Worm (Caenorhabditis elegans) whole organism, L4 larva: ENCODE data around the gene Y77E11A.23.

ENCODE experiments used
- D1046.2 ChIP-seq: fragments of 200-800 bp; sonication (Bioruptor generic); IDR thresholded peaks from 2 replicates; pipeline ENCODE4 v1.3.6; 2022; ENCODE audit warnings: missing genetic modification characterization, missing compliant biosample characterization
- F49E8.2 ChIP-seq: sonication (generic microtip); optimal IDR thresholded peaks from 2 replicates; lab custom pipeline; 2016; ENCODE audit warnings: missing compliant biosample characterization, mild to moderate bottlenecking, missing genetic modification characterization, borderline replicate concordance
- Y105C5A.15 ChIP-seq: fragments of 200-800 bp; sonication (Bioruptor generic); IDR thresholded peaks from 2 replicates; pipeline ENCODE4 v1.3.6; 2022; ENCODE audit warnings: missing genetic modification characterization, missing compliant biosample characterization
- Y5F2A.4 ChIP-seq: fragments of 200-800 bp; sonication (Bioruptor generic); optimal IDR thresholded peaks from 2 replicates; lab custom pipeline; 2018; ENCODE audit warnings: mild to moderate bottlenecking, missing genetic modification characterization, missing compliant biosample characterization
- Y75B8A.6 ChIP-seq: fragments of 200-800 bp; sonication (Bioruptor generic); IDR thresholded peaks from 2 replicates; pipeline ENCODE4 v1.3.6; 2022; ENCODE audit warnings: missing genetic modification reagents, missing genetic modification characterization, missing compliant biosample characterization
- arid-1 ChIP-seq: fragments of 200-800 bp; sonication (Bioruptor generic); conservative IDR thresholded peaks from 2 replicates; pipeline ENCODE4 v1.3.6; 2022; ENCODE audit warnings: missing genetic modification reagents, missing genetic modification characterization, missing compliant biosample characterization
- attf-4 ChIP-seq: sonication (generic microtip); optimal IDR thresholded peaks from 3 replicates; lab custom pipeline; 2017; ENCODE audit warnings: missing biosample characterization, missing genetic modification characterization
- ceh-28 ChIP-seq: fragments of 150-350 bp; optimal IDR thresholded peaks from 2 replicates; lab custom pipeline; 2014; ENCODE audit warnings: missing biosample characterization, missing genetic modification reagents, missing genetic modification characterization
- ceh-32 ChIP-seq: sonication (generic microtip); optimal IDR thresholded peaks from 2 replicates; lab custom pipeline; 2016; ENCODE audit warnings: mild to moderate bottlenecking, missing genetic modification characterization, missing compliant biosample characterization; ENCODE audit not compliant: poor library complexity
- ceh-62 ChIP-seq: sonication (generic microtip); optimal IDR thresholded peaks from 2 replicates; lab custom pipeline; 2017; ENCODE audit warnings: missing biosample characterization, missing genetic modification characterization
- ceh-82 ChIP-seq: sonication (generic microtip); optimal IDR thresholded peaks from 2 replicates; lab custom pipeline; 2017; ENCODE audit warnings: missing biosample characterization, missing genetic modification characterization
- ces-1 ChIP-seq: fragments of 150-350 bp; sonication (generic microtip); optimal IDR thresholded peaks from 4 replicates; lab custom pipeline; 2014; ENCODE audit warnings: missing biosample characterization, missing genetic modification reagents, missing genetic modification characterization
- daf-12 ChIP-seq: fragments of 150-350 bp; optimal IDR thresholded peaks from 2 replicates; lab custom pipeline; 2014; ENCODE audit warnings: missing biosample characterization, missing genetic modification reagents, missing genetic modification characterization
- daf-16 ChIP-seq, 3 experiments: sonication (generic microtip); optimal IDR thresholded peaks; 2 replicates each; lab custom pipeline; 2016 to 2017; ENCODE audit warnings: missing genetic modification characterization in 3 of 3, missing genetic modification reagents in 3 of 3, mild to moderate bottlenecking in 2 of 3, missing compliant biosample characterization in 2 of 3, missing biosample characterization in 1 of 3, moderate library complexity in 1 of 3
- daf-19 ChIP-seq: fragments of 200-800 bp; sonication (Bioruptor generic); conservative IDR thresholded peaks from 2 replicates; pipeline ENCODE4 v1.3.6; 2022; ENCODE audit warnings: missing genetic modification characterization, missing compliant biosample characterization
- daf-8 ChIP-seq: fragments of 200-800 bp; sonication (Bioruptor generic); IDR thresholded peaks from 2 replicates; pipeline ENCODE4 v1.3.6; 2022; ENCODE audit warnings: missing genetic modification characterization, missing compliant biosample characterization
- dmd-6 ChIP-seq: fragments of 200-800 bp; sonication (Bioruptor generic); IDR thresholded peaks from 2 replicates; pipeline ENCODE4 v1.3.6; 2022; ENCODE audit warnings: missing genetic modification reagents, missing genetic modification characterization, missing compliant biosample characterization
- duxl-1 ChIP-seq: sonication (generic microtip); optimal IDR thresholded peaks from 2 replicates; lab custom pipeline; 2016; ENCODE audit warnings: mild to moderate bottlenecking, missing genetic modification characterization, moderate library complexity, missing compliant biosample characterization; ENCODE audit not compliant: poor library complexity
- dve-1 ChIP-seq: sonication (generic microtip); optimal IDR thresholded peaks from 2 replicates; lab custom pipeline; 2017; ENCODE audit warnings: antibody characterized with exemption, mild to moderate bottlenecking, missing genetic modification characterization, missing compliant biosample characterization; ENCODE audit not compliant: insufficient read depth
- hif-1 ChIP-seq, 2 experiments: sonication (generic microtip); optimal IDR thresholded peaks; 2 replicates each; lab custom pipeline; 2016 to 2017; ENCODE audit warnings: missing compliant biosample characterization in 2 of 2, missing genetic modification characterization in 2 of 2, missing genetic modification reagents in 2 of 2, missing genotype in 2 of 2, mild to moderate bottlenecking in 1 of 2
- lin-29 ChIP-seq: fragments of 200-800 bp; sonication (Bioruptor generic); IDR thresholded peaks from 2 replicates; pipeline ENCODE4 v1.3.6; 2022; ENCODE audit warnings: missing genetic modification reagents, missing genetic modification characterization, missing compliant biosample characterization
- lsy-2 ChIP-seq, 2 experiments: fragments of 150-350 bp in 1 of 2; sonication (generic microtip) in 1 of 2; optimal IDR thresholded peaks; 2 replicates each; lab custom pipeline; 2014 to 2017; ENCODE audit warnings: missing biosample characterization in 2 of 2, missing genetic modification characterization in 2 of 2
- mep-1 ChIP-seq: fragments of 150-350 bp; sonication (generic microtip); optimal IDR thresholded peaks from 3 replicates; lab custom pipeline; 2014; ENCODE audit warnings: missing biosample characterization, missing genetic modification characterization
- nhr-10 ChIP-seq: fragments of 150-350 bp; optimal IDR thresholded peaks from 2 replicates; lab custom pipeline; 2014; ENCODE audit warnings: missing biosample characterization, missing genetic modification characterization
- nhr-48 ChIP-seq: sonication (generic microtip); optimal IDR thresholded peaks from 2 replicates; lab custom pipeline; 2016; ENCODE audit warnings: mild to moderate bottlenecking, missing genetic modification characterization, missing compliant biosample characterization
- nhr-6 ChIP-seq: fragments of 150-350 bp; optimal IDR thresholded peaks from 2 replicates; lab custom pipeline; 2014; ENCODE audit warnings: missing biosample characterization, missing genetic modification characterization
- nhr-77 ChIP-seq: fragments of 150-350 bp; optimal IDR thresholded peaks from 2 replicates; lab custom pipeline; 2014; ENCODE audit warnings: missing biosample characterization, missing genetic modification characterization
- php-3 ChIP-seq: fragments of 200-800 bp; sonication (Bioruptor generic); IDR thresholded peaks from 2 replicates; pipeline ENCODE4 v1.3.6; 2022; ENCODE audit warnings: missing genetic modification reagents, missing genetic modification characterization, missing compliant biosample characterization
- sdz-12 ChIP-seq: fragments of 200-800 bp; sonication (Bioruptor generic); optimal IDR thresholded peaks from 2 replicates; lab custom pipeline; 2018; ENCODE audit warnings: mild to moderate bottlenecking, missing genetic modification characterization, missing compliant biosample characterization
- tag-97 ChIP-seq: fragments of 200-800 bp; sonication (Bioruptor generic); IDR thresholded peaks from 2 replicates; pipeline ENCODE4 v1.3.6; 2022; ENCODE audit warnings: missing genetic modification characterization, missing compliant biosample characterization
- unc-39 ChIP-seq: sonication (generic microtip); optimal IDR thresholded peaks from 2 replicates; lab custom pipeline; 2017; ENCODE audit warnings: missing biosample characterization, missing genetic modification characterization
- vab-7 ChIP-seq: fragments of 200-800 bp; sonication (Bioruptor generic); IDR thresholded peaks from 2 replicates; pipeline ENCODE4 v1.3.6; 2022; ENCODE audit warnings: missing genetic modification reagents, missing genetic modification characterization, missing compliant biosample characterization
- zip-2 ChIP-seq: fragments of 150-350 bp; optimal IDR thresholded peaks from 2 replicates; lab custom pipeline; 2014; ENCODE audit warnings: missing biosample characterization, missing genetic modification characterization
- ztf-7 ChIP-seq: fragments of 150-350 bp; optimal IDR thresholded peaks from 2 replicates; lab custom pipeline; 2014; ENCODE audit warnings: missing biosample characterization, missing genetic modification characterization

The Y77E11A.23 gene

ce11 chrIV:1434554-1435089 lies 4.5 kb upstream of the Y77E11A.23 start, which contains the start of gene clp-6:
Gene clp-6 (minus strand): TSS chrIV:1435039.
- no peak for TF ChIP-seq nhr-10 (tag; lab: Kevin White, UChicago)
- TF ChIP-seq ceh-28 (tag; lab: Kevin White, UChicago): peak; percentile 94
- no peak for TF ChIP-seq daf-16 (GFP tag; optimal IDR thresholded peaks at IDR 0.05; lab: Kevin White, UChicago)
- no peak for TF ChIP-seq daf-16 (tag; optimal IDR thresholded peaks at IDR 0.05; lab: Kevin White, UChicago)
- TF ChIP-seq ces-1 (GFP tag; lab: Kevin White, UChicago): no peak
- no peak for TF ChIP-seq sdz-12 (GFP tag; lab: Kevin White, UChicago)
- no peak for TF ChIP-seq Y5F2A.4 (GFP tag; lab: Kevin White, UChicago)
- TF ChIP-seq zip-2 (tag; lab: Kevin White, UChicago): no peak
- TF ChIP-seq Y105C5A.15 (GFP tag; lab: Robert Waterston, UW): no peak

DNA sequence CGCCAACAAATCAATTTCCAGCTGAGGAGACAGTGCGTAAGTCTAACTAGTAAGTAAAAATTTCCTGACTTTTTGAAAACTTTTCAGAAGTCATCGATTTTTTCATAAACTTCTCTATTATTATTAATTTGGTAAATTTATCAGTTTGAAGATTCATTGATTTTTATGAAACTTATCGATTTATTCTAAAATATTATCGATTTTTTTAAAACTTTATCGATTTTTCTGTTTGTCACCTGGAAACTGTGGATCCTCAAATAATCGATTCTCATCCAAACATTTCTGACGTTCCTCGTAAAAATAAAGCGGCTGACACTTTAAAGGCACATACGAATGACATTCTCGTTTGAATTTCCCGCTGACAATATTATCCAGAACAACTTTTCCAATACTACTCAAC lies 3.8 kb upstream of the Y77E11A.23 start:
- peak; percentile 75 for TF ChIP-seq ceh-28 (tag; lab: Kevin White, UChicago)
- no peak for TF ChIP-seq nhr-48
- TF ChIP-seq, all 104 proteins: peak for 1

DNA sequence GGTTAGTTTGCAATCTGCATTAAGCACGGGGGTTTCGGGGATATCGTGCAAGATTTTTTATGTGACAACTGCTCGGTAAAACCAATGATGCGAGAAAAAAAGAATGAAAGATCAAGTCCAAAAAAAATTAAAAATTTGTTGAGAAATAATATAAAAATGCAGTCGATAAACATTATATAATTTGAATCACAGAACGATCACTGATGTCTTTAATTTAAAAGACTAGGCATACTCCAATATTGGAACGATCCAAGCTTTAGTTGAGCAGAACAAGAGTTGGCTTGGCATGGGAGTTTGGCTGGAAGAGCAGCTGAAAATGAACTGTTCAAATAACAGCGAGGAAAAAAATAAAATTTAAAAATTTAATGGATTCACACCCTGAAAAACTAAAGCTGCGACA lies 2.9 kb downstream of the Y77E11A.23 start, which contains the start of gene clec-171:
TSS of gene clec-171 (minus strand) at position 101 of the 400 bp plus-strand sequence.
- no peak for TF ChIP-seq ceh-32 (tag; lab: Kevin White, UChicago)
- no peak for TF ChIP-seq tag-97 (GFP tag; lab: Robert Waterston, UW)
- TF ChIP-seq mep-1 (tag; lab: Kevin White, UChicago): no peak
- TF ChIP-seq ceh-82 (tag; lab: Kevin White, UChicago): no peak
- no peak for TF ChIP-seq D1046.2 (GFP tag; lab: Robert Waterston, UW)
- no peak for TF ChIP-seq unc-39
- no peak for TF ChIP-seq attf-4 (tag; lab: Kevin White, UChicago)
- no peak for TF ChIP-seq dve-1
- no peak for TF ChIP-seq Y75B8A.6 (GFP tag; lab: Robert Waterston, UW)
- TF ChIP-seq ztf-7 (tag; lab: Kevin White, UChicago): no peak
- TF ChIP-seq nhr-77 (tag; lab: Kevin White, UChicago): no peak
- no peak for TF ChIP-seq php-3 (GFP tag; lab: Robert Waterston, UW)
- no peak for TF ChIP-seq ceh-28 (tag; lab: Kevin White, UChicago)
- no peak for TF ChIP-seq lsy-2 (tag; optimal IDR thresholded peaks at IDR 0.05; lab: Kevin White, UChicago)
- TF ChIP-seq duxl-1: no peak
- no peak for TF ChIP-seq nhr-6 (tag; lab: Kevin White, UChicago)

DNA sequence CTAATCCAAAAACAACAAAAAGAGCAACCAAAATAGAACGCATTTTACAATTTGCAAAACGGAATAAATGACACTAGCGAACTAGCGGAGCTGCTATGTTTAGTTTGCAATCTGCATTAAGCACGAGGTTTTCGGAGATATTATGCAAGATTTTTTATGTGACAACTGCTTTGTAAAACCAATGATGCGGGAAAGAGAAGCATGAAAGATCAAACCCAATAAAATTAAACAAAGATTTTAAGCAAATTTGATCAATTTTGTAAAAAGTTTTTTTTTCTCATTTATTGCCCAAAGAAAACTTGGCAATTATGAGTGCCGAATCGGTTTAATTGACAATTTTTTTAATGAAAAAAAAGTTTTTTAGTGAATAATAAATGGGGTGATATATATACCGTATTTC lies 5.2 kb downstream of the Y77E11A.23 start, which contains the start of gene Y77E11A.8:
TSS of gene Y77E11A.8 (minus strand) at position 101 of the 400 bp plus-strand sequence.
- no peak for TF ChIP-seq hif-1 (tag; optimal IDR thresholded peaks at IDR 0.05; lab: Kevin White, UChicago)
- TF ChIP-seq zip-2 (tag; lab: Kevin White, UChicago): no peak
- TF ChIP-seq vab-7 (GFP tag; lab: Robert Waterston, UW): no peak
- TF ChIP-seq ceh-62 (tag; lab: Kevin White, UChicago): no peak
- no peak for TF ChIP-seq dve-1
- no peak for TF ChIP-seq daf-12 (tag; lab: Kevin White, UChicago)
- no peak for TF ChIP-seq arid-1
- TF ChIP-seq, all 104 proteins: peak for 0

DNA sequence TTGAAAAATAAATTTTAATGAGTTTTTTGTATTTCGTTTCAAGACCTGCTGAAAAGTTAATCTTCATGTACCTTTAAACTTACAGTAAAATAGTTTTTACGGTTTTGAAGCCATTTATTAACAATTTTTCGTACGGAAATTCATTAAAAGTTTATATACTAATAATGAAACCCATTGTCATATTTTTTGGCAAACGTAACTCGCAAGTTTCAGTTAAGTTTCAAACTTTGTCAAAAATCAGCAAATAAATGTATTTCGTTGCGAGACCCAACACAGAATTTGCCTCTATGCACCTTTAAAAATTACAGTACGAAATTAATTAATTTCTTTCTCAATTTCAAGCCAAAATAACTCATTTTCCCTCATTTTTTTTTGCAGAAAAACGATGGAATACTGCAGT lies 9.6 kb downstream of the Y77E11A.23 start, which contains the start of gene jtr-1:
TSS of gene jtr-1 (plus strand) at position 327 of the 400 bp plus-strand sequence.
- TF ChIP-seq daf-19 (GFP tag; lab: Robert Waterston, UW): no peak
- TF ChIP-seq daf-8 (GFP tag; lab: Robert Waterston, UW): no peak
- TF ChIP-seq F49E8.2 (tag; lab: Kevin White, UChicago): peak; percentile 62
- no peak for TF ChIP-seq dmd-6 (GFP tag; lab: Robert Waterston, UW)
- TF ChIP-seq lin-29: no peak
